Worm (Caenorhabditis elegans) whole organism, L1 larva: ENCODE measurements around the gene R10E4.7.

ENCODE experiments used
- C16A3.4 ChIP-seq: fragments of 150-350 bp; optimal IDR thresholded peaks from 2 replicates; lab custom pipeline; 2014; ENCODE audit warnings: missing biosample characterization, missing genetic modification characterization
- F16B12.6 ChIP-seq: fragments of 150-350 bp; optimal IDR thresholded peaks from 2 replicates; lab custom pipeline; 2014; ENCODE audit warnings: missing biosample characterization, missing genetic modification characterization
- Y116A8C.19 ChIP-seq: sonication (generic microtip); optimal IDR thresholded peaks from 2 replicates; lab custom pipeline; 2016; ENCODE audit warnings: missing compliant biosample characterization, missing genetic modification characterization, borderline replicate concordance
- aha-1 ChIP-seq: fragments of 150-350 bp; optimal IDR thresholded peaks from 2 replicates; lab custom pipeline; 2014; ENCODE audit warnings: missing biosample characterization, missing genetic modification characterization
- alr-1 ChIP-seq: fragments of 200-800 bp; sonication (Bioruptor generic); optimal IDR thresholded peaks from 2 replicates; lab custom pipeline; 2018; ENCODE audit warnings: borderline replicate concordance, mild to moderate bottlenecking, missing genetic modification characterization, missing compliant biosample characterization
- aly-2 ChIP-seq: fragments of 150-350 bp; optimal IDR thresholded peaks from 2 replicates; lab custom pipeline; 2014; ENCODE audit warnings: missing biosample characterization, missing genetic modification characterization
- blmp-1 ChIP-seq: fragments of 150-350 bp; optimal IDR thresholded peaks from 2 replicates; lab custom pipeline; 2014; ENCODE audit warnings: missing biosample characterization, missing genetic modification characterization
- ceh-63 ChIP-seq: fragments of 200-800 bp; sonication (Bioruptor generic); optimal IDR thresholded peaks from 2 replicates; lab custom pipeline; 2018; ENCODE audit warnings: mild to moderate bottlenecking, missing genetic modification characterization, missing compliant biosample characterization
- ceh-8 ChIP-seq: fragments of 200-800 bp; sonication (Bioruptor generic); optimal IDR thresholded peaks from 2 replicates; lab custom pipeline; 2018; ENCODE audit warnings: mild to moderate bottlenecking, missing genetic modification characterization, moderate library complexity, missing compliant biosample characterization
- ceh-82 ChIP-seq, 3 experiments: fragments of 150-350 bp in 1 of 3; sonication (generic microtip) in 2 of 3; optimal IDR thresholded peaks; 2 replicates each; lab custom pipeline; 2014 to 2017; ENCODE audit warnings: missing biosample characterization in 3 of 3, missing genetic modification characterization in 3 of 3
- ceh-88 ChIP-seq: fragments of 200-800 bp; sonication (Bioruptor generic); IDR thresholded peaks from 2 replicates; pipeline ENCODE4 v1.3.6; 2022; ENCODE audit warnings: missing genetic modification characterization, missing compliant biosample characterization
- dpl-1 ChIP-seq, 3 experiments: fragments of 150-350 bp in 2 of 3; sonication (generic microtip) in 1 of 3; optimal IDR thresholded peaks; 2 replicates each; lab custom pipeline; 2014 to 2017; ENCODE audit warnings: missing biosample characterization in 3 of 3, missing genetic modification characterization in 3 of 3, missing genetic modification reagents in 3 of 3
- dsc-1 ChIP-seq: sonication (generic microtip); optimal IDR thresholded peaks from 2 replicates; lab custom pipeline; 2016; ENCODE audit warnings: mild to moderate bottlenecking, missing genetic modification characterization, missing compliant biosample characterization
- efl-1 ChIP-seq, 4 experiments: fragments of 150-350 bp; optimal IDR thresholded peaks in 3 of 4; peaks in 1 of 4; 1 replicate in 1 of 4; 2 replicates in 3 of 4; lab custom pipeline; 2014; ENCODE audit warnings: missing biosample characterization in 2 of 4, missing genetic modification characterization in 2 of 4, missing genetic modification reagents in 2 of 4
- egl-13 ChIP-seq: sonication (generic microtip); optimal IDR thresholded peaks from 2 replicates; lab custom pipeline; 2016; ENCODE audit warnings: missing genotype, missing genetic modification reagents, missing genetic modification characterization, missing compliant biosample characterization
- elt-2 ChIP-seq: sonication (generic microtip); optimal IDR thresholded peaks from 2 replicates; lab custom pipeline; 2016; ENCODE audit warnings: missing genetic modification characterization, mild to moderate bottlenecking, inconsistent platforms, missing compliant biosample characterization, missing genetic modification reagents
- elt-3 ChIP-seq, 6 experiments: fragments of 150-350 bp in 1 of 6; sonication (generic microtip); optimal IDR thresholded peaks; 2 replicates each; lab custom pipeline; 2017 to 2018; ENCODE audit warnings: missing biosample characterization in 6 of 6, missing genetic modification characterization in 6 of 6, inconsistent platforms in 1 of 6
- fkh-8 ChIP-seq: sonication (generic microtip); optimal IDR thresholded peaks from 2 replicates; lab custom pipeline; 2016; ENCODE audit warnings: mild to moderate bottlenecking, missing genetic modification characterization, missing compliant biosample characterization
- grh-1 ChIP-seq: fragments of 200-800 bp; sonication (Bioruptor generic); IDR thresholded peaks from 2 replicates; pipeline ENCODE4 v1.3.6; 2022; ENCODE audit warnings: missing genetic modification reagents, missing genetic modification characterization, missing compliant biosample characterization
- hlh-17 ChIP-seq: fragments of 200-800 bp; sonication (Bioruptor generic); optimal IDR thresholded peaks from 2 replicates; lab custom pipeline; 2018; ENCODE audit warnings: missing genetic modification characterization, mild to moderate bottlenecking, missing compliant biosample characterization, moderate library complexity, borderline replicate concordance
- hlh-4 ChIP-seq: sonication (generic microtip); optimal IDR thresholded peaks from 2 replicates; lab custom pipeline; 2016; ENCODE audit warnings: mild to moderate bottlenecking, missing genetic modification characterization, missing compliant biosample characterization
- hpl-2 ChIP-seq: fragments of 150-350 bp; optimal IDR thresholded peaks from 2 replicates; lab custom pipeline; 2014; ENCODE audit warnings: missing biosample characterization, missing genetic modification reagents, missing genetic modification characterization
- jun-1 ChIP-seq: fragments of 150-350 bp; optimal IDR thresholded peaks from 2 replicates; lab custom pipeline; 2014; ENCODE audit warnings: missing biosample characterization, missing genetic modification reagents, missing genetic modification characterization
- lin-14 ChIP-seq: fragments of 200-800 bp; sonication (Bioruptor generic); optimal IDR thresholded peaks from 2 replicates; lab custom pipeline; 2018; ENCODE audit warnings: mild to moderate bottlenecking, missing genetic modification characterization, moderate library complexity, missing compliant biosample characterization
- lin-35 ChIP-seq, 2 experiments: fragments of 150-350 bp; optimal IDR thresholded peaks; 2 replicates each; lab custom pipeline; 2014; ENCODE audit warnings: missing biosample characterization in 2 of 2, missing genetic modification characterization in 2 of 2, missing genetic modification reagents in 2 of 2
- lin-39 ChIP-seq: fragments of 150-350 bp; optimal IDR thresholded peaks from 2 replicates; lab custom pipeline; 2014; ENCODE audit warnings: missing biosample characterization, missing genetic modification reagents, missing genetic modification characterization
- lir-3 ChIP-seq: sonication (generic microtip); optimal IDR thresholded peaks from 2 replicates; lab custom pipeline; 2016; ENCODE audit warnings: mild to moderate bottlenecking, missing genetic modification characterization, moderate library complexity, missing compliant biosample characterization; ENCODE audit not compliant: poor library complexity
- lsy-2 ChIP-seq, 2 experiments: fragments of 150-350 bp; optimal IDR thresholded peaks; 2 replicates each; lab custom pipeline; 2014; ENCODE audit warnings: missing biosample characterization in 2 of 2, missing genetic modification characterization in 2 of 2
- mab-9 ChIP-seq: fragments of 200-800 bp; sonication (Bioruptor generic); IDR thresholded peaks from 2 replicates; pipeline ENCODE4 v1.3.6; 2022; ENCODE audit warnings: missing genetic modification reagents, missing genetic modification characterization, missing compliant biosample characterization
- mdl-1 ChIP-seq, 2 experiments: fragments of 150-350 bp; optimal IDR thresholded peaks; 2 replicates each; lab custom pipeline; 2014 to 2017; ENCODE audit warnings: missing biosample characterization in 2 of 2, missing genetic modification characterization in 2 of 2, inconsistent platforms in 1 of 2
- mep-1 ChIP-seq: fragments of 150-350 bp; optimal IDR thresholded peaks from 2 replicates; lab custom pipeline; 2014; ENCODE audit warnings: missing biosample characterization, missing genetic modification characterization
- nhr-19 ChIP-seq: fragments of 200-800 bp; sonication (Bioruptor generic); conservative IDR thresholded peaks from 2 replicates; pipeline ENCODE4 v1.3.6; 2022; ENCODE audit warnings: missing genetic modification characterization, missing compliant biosample characterization
- nhr-20 ChIP-seq: sonication (generic microtip); optimal IDR thresholded peaks from 2 replicates; lab custom pipeline; 2016; ENCODE audit warnings: mild to moderate bottlenecking, missing genetic modification characterization, missing compliant biosample characterization
- nhr-237 ChIP-seq: fragments of 150-350 bp; optimal IDR thresholded peaks from 2 replicates; lab custom pipeline; 2014; ENCODE audit warnings: missing biosample characterization, missing genetic modification characterization
- nhr-47 ChIP-seq: sonication (generic microtip); optimal IDR thresholded peaks from 2 replicates; lab custom pipeline; 2016; ENCODE audit warnings: mild to moderate bottlenecking, missing genetic modification characterization, moderate library complexity, missing compliant biosample characterization
- nhr-84 ChIP-seq: sonication (generic microtip); optimal IDR thresholded peaks from 2 replicates; lab custom pipeline; 2017; ENCODE audit warnings: missing biosample characterization, missing genetic modification characterization
- nhr-90 ChIP-seq: sonication (generic microtip); optimal IDR thresholded peaks from 2 replicates; lab custom pipeline; 2016; ENCODE audit warnings: mild to moderate bottlenecking, missing genetic modification characterization, missing compliant biosample characterization; ENCODE audit not compliant: poor library complexity
- pax-3 ChIP-seq: fragments of 200-800 bp; sonication (Bioruptor generic); optimal IDR thresholded peaks from 2 replicates; lab custom pipeline; 2018; ENCODE audit warnings: mild to moderate bottlenecking, missing genetic modification characterization, moderate library complexity, missing compliant biosample characterization
- pqm-1 ChIP-seq: sonication (generic microtip); optimal IDR thresholded peaks from 3 replicates; lab custom pipeline; 2017; ENCODE audit warnings: missing biosample characterization, missing genetic modification characterization
- rnt-1 ChIP-seq: sonication (generic microtip); optimal IDR thresholded peaks from 2 replicates; lab custom pipeline; 2016; ENCODE audit warnings: mild to moderate bottlenecking, missing genetic modification characterization, moderate library complexity, missing compliant biosample characterization
- skn-1 ChIP-seq: fragments of 150-350 bp; optimal IDR thresholded peaks from 2 replicates; lab custom pipeline; 2014; ENCODE audit warnings: missing biosample characterization, missing genetic modification characterization
- snpc-4 ChIP-seq: fragments of 150-350 bp; optimal IDR thresholded peaks from 2 replicates; lab custom pipeline; 2014; ENCODE audit warnings: missing biosample characterization, missing genetic modification characterization
- snu-23 ChIP-seq: sonication (generic microtip); optimal IDR thresholded peaks from 2 replicates; lab custom pipeline; 2016; ENCODE audit warnings: missing genetic modification characterization, missing compliant biosample characterization
- sup-37 ChIP-seq: fragments of 200-800 bp; sonication (Bioruptor generic); optimal IDR thresholded peaks from 2 replicates; lab custom pipeline; 2018; ENCODE audit warnings: mild to moderate bottlenecking, missing genetic modification characterization, missing compliant biosample characterization
- swsn-7 ChIP-seq: sonication (generic microtip); optimal IDR thresholded peaks from 2 replicates; lab custom pipeline; 2016; ENCODE audit warnings: missing genetic modification characterization, missing compliant biosample characterization
- tbx-2 ChIP-seq: sonication (generic microtip); optimal IDR thresholded peaks from 2 replicates; lab custom pipeline; 2016; ENCODE audit warnings: missing genetic modification characterization, missing compliant biosample characterization
- tlp-1 ChIP-seq: fragments of 150-350 bp; optimal IDR thresholded peaks from 2 replicates; lab custom pipeline; 2014; ENCODE audit warnings: missing biosample characterization, missing genetic modification characterization
- unc-86 ChIP-seq: sonication (generic microtip); optimal IDR thresholded peaks from 2 replicates; lab custom pipeline; 2016; ENCODE audit warnings: missing genetic modification characterization, missing compliant biosample characterization
- vab-15 ChIP-seq: sonication (generic microtip); optimal IDR thresholded peaks from 2 replicates; lab custom pipeline; 2017; ENCODE audit warnings: missing genotype, mild to moderate bottlenecking, missing genetic modification characterization, missing compliant biosample characterization
- xbp-1 ChIP-seq: sonication (generic microtip); optimal IDR thresholded peaks from 2 replicates; lab custom pipeline; 2016; ENCODE audit warnings: missing genetic modification characterization, missing compliant biosample characterization
- zag-1 ChIP-seq: fragments of 150-350 bp; optimal IDR thresholded peaks from 2 replicates; lab custom pipeline; 2014; ENCODE audit warnings: missing biosample characterization, missing genetic modification characterization
- zip-4 ChIP-seq: fragments of 200-800 bp; sonication (Bioruptor generic); optimal IDR thresholded peaks from 2 replicates; lab custom pipeline; 2018; ENCODE audit warnings: mild to moderate bottlenecking, missing genetic modification characterization, moderate library complexity, missing compliant biosample characterization

Gene R10E4.7

DNA sequence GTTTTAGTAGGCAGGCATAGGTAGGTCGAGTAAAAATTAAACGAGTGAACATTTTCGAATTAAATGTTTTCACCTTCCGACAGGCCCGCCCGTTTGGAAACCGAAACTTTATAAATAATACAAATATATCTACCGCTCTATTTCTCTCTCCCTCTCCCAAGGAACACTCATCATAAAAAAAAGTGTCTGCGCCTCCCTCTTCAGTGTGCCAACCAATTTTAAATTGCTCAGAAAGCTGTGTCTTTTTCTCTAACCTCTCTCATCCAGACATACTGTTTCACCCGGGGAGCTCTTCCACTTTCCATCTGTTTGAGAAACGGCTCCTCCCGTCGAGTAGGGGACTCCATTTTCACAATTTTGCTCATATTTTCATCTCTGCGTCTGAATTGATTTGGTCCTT lies 28.5 kb downstream of the R10E4.7 start:
- no peak for TF ChIP-seq zip-4 (GFP tag; lab: Kevin White, UChicago)
- TF ChIP-seq aha-1 (tag; lab: Kevin White, UChicago), result no peak
- TF ChIP-seq lin-39 (tag; lab: Kevin White, UChicago), result no peak
- TF ChIP-seq skn-1, result peak; percentile 13
- peak; percentile 31 for TF ChIP-seq snu-23
- peak in 2 of 3 experiments; percentile 5 to 37 for TF ChIP-seq dpl-1 (GFP tag; optimal IDR thresholded peaks at IDR 0.05; lab: Kevin White, UChicago)
- TF ChIP-seq rnt-1 (tag; lab: Kevin White, UChicago), result peak; percentile 60
- no peak for TF ChIP-seq hlh-17 (GFP tag; lab: Kevin White, UChicago)
- TF ChIP-seq efl-1 (optimal IDR thresholded peaks at IDR 0.05; lab: Kevin White, UChicago), result peak; percentile 50 to 55
- TF ChIP-seq efl-1 (GFP tag; optimal IDR thresholded peaks at IDR 0.05 in 1 of 2; lab: Kevin White, UChicago), result peak; percentile 29 to 77
- TF ChIP-seq lsy-2 (tag; optimal IDR thresholded peaks at IDR 0.05; lab: Kevin White, UChicago), result peak; percentile 40 to 56
- no peak for TF ChIP-seq sup-37 (GFP tag; lab: Kevin White, UChicago)
- TF ChIP-seq fkh-8 (tag; lab: Kevin White, UChicago), result peak; percentile 36
- no peak for TF ChIP-seq lir-3 (tag; lab: Kevin White, UChicago)
- TF ChIP-seq mab-9, result no peak
- no peak for TF ChIP-seq aly-2 (tag; lab: Kevin White, UChicago)
- no peak for TF ChIP-seq nhr-237
- peak; percentile 55 for TF ChIP-seq tbx-2 (tag; lab: Kevin White, UChicago)
- no peak for TF ChIP-seq elt-2 (tag; lab: Kevin White, UChicago)
- TF ChIP-seq nhr-19 (GFP tag; lab: Robert Waterston, UW), result 0 out of 2 replicates have a peak, but pooled peaks have one; percentile 10
- TF ChIP-seq unc-86 (tag; lab: Kevin White, UChicago), result peak; percentile 30
- TF ChIP-seq ceh-82 (tag; optimal IDR thresholded peaks at IDR 0.05; lab: Kevin White, UChicago), result peak; percentile 11 to 40 (median 37)
- TF ChIP-seq hlh-4, result no peak
- TF ChIP-seq nhr-84 (tag; lab: Kevin White, UChicago), result no peak
- TF ChIP-seq jun-1, result no peak
- peak; percentile 48 for TF ChIP-seq mep-1
- TF ChIP-seq snpc-4 (tag; lab: Kevin White, UChicago), result peak; percentile 8
- peak; percentile 8 for TF ChIP-seq ceh-8
- TF ChIP-seq tlp-1, result no peak
- no peak for TF ChIP-seq C16A3.4 (tag; lab: Kevin White, UChicago)
- peak; percentile 61 for TF ChIP-seq dsc-1 (tag; lab: Kevin White, UChicago)
- TF ChIP-seq mdl-1 (tag; optimal IDR thresholded peaks at IDR 0.05; lab: Kevin White, UChicago), result no peak
- no peak for TF ChIP-seq egl-13
- TF ChIP-seq vab-15 (tag; lab: Kevin White, UChicago), result no peak
- TF ChIP-seq elt-3 (tag; optimal IDR thresholded peaks at IDR 0.05; lab: Kevin White, UChicago), result no peak
- TF ChIP-seq ceh-63 (GFP tag; lab: Kevin White, UChicago), result no peak
- no peak for TF ChIP-seq blmp-1 (tag; lab: Kevin White, UChicago)
- peak; percentile 93 for TF ChIP-seq lin-14 (GFP tag; lab: Kevin White, UChicago)
- TF ChIP-seq pqm-1 (tag; lab: Kevin White, UChicago), result no peak
- TF ChIP-seq grh-1 (GFP tag; lab: Robert Waterston, UW), result no peak
- TF ChIP-seq lin-35 (GFP tag; optimal IDR thresholded peaks at IDR 0.05; lab: Kevin White, UChicago), result peak in 1 of 2 experiments; percentile 37
- TF ChIP-seq nhr-90 (tag; lab: Kevin White, UChicago), result no peak
- peak; percentile 2 for TF ChIP-seq F16B12.6 (tag; lab: Kevin White, UChicago)
- no peak for TF ChIP-seq hpl-2 (GFP tag; lab: Kevin White, UChicago)
- TF ChIP-seq zag-1 (tag; lab: Kevin White, UChicago), result no peak
- TF ChIP-seq Y116A8C.19 (tag; lab: Kevin White, UChicago), result no peak
- TF ChIP-seq ceh-88, result no peak
- peak; percentile 34 for TF ChIP-seq nhr-47
- TF ChIP-seq pax-3 (tag; lab: Kevin White, UChicago), result no peak
- peak; percentile 11 for TF ChIP-seq xbp-1 (tag; lab: Kevin White, UChicago)
- no peak for TF ChIP-seq alr-1 (tag; lab: Kevin White, UChicago)
- peak; percentile 13 for TF ChIP-seq nhr-20 (tag; lab: Kevin White, UChicago)
- peak; percentile 40 for TF ChIP-seq swsn-7 (tag; lab: Kevin White, UChicago)
